Fruit fly (Drosophila melanogaster): ENCODE data around the gene CG7484.

- no peak for TF ChIP-seq psq (optimal IDR thresholded peaks at IDR 0.05)
- TF ChIP-seq pan (optimal IDR thresholded peaks at IDR 0.05) = no peak
Measured at dm6 chr3L:17604891-17605290, 49.5 kb upstream of the CG7484 start.
